Worm (Caenorhabditis elegans): ENCODE data around the gene C25F9.14.

Gene C25F9.14

DNA sequence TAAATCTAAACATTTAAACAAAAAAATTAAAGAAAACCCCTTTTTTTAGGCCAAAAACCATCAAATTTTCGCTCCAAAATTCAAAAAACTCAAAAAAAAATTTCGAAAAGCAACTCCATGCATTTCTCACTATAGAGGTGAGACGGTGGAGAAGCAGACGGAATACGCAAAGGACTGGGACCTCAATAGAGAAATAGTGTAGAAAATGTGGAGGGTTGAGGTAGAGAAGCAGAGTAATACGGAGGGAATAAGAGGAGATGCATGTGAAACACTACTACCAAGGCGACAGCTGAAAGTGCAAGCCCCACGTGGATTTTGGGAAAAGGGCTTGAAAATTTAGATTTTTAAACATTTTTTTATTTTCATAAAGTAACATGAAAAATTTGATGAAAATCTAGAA lies 45.0 kb upstream of the C25F9.14 start (continued):
- no peak for TF ChIP-seq ceh-8 (GFP tag; optimal IDR thresholded peaks at IDR 0.05)
- peak in 2 of 3 experiments; percentile 9 to 15 for TF ChIP-seq ceh-82 (tag; optimal IDR thresholded peaks at IDR 0.05)
- TF ChIP-seq dsc-1 (tag; optimal IDR thresholded peaks at IDR 0.05): no peak
- TF ChIP-seq Y116A8C.19 (tag; optimal IDR thresholded peaks at IDR 0.05; ENCODE audit: borderline replicate concordance): no peak
- no peak for TF ChIP-seq blmp-1 (tag; optimal IDR thresholded peaks at IDR 0.05)
- no peak for TF ChIP-seq unc-130 (tag; optimal IDR thresholded peaks at IDR 0.05)
- TF ChIP-seq dpl-1 (GFP tag; optimal IDR thresholded peaks at IDR 0.05): peak in 1 of 3 experiments; percentile 23
- peak; percentile 39 to 47 for TF ChIP-seq efl-1 (optimal IDR thresholded peaks at IDR 0.05)
- TF ChIP-seq efl-1 (GFP tag; optimal IDR thresholded peaks at IDR 0.05 in 1 of 2): peak; percentile 8 to 58
- no peak for TF ChIP-seq aly-2 (tag; optimal IDR thresholded peaks at IDR 0.05)
- no peak for TF ChIP-seq tbx-2 (tag; optimal IDR thresholded peaks at IDR 0.05)

DNA sequence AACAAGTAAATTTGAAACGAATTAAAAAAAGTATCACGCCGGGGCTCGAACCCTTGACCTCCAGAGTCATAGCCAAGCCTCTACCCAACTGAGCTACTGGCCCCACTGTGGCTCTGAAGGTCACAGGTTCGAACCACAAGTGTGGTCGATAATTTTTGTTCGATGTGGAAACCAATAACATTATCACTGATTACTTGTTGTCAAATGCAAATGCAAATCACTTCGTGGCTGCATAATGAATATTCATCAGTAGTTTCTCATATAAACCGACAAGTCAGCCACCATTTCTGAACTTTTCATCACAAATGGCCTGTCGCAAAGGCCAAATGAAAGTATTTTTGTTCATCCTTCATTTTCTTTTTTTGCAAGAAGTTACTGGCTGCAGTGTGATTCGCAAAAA lies 41.5 kb upstream of the C25F9.14 start, which contains the start of gene C25F9.8:
TSS of gene C25F9.8 (plus strand) at position 301 of the 400 bp plus-strand sequence.
- TF ChIP-seq grh-1 (GFP tag; IDR thresholded peaks at IDR 0.05) (no peak), efl-1 (optimal IDR thresholded peaks at IDR 0.05) (no peak), efl-1 (GFP tag; optimal IDR thresholded peaks at IDR 0.05 in 1 of 2) (peak in 1 of 2 experiments; percentile 62), unc-86 (tag; optimal IDR thresholded peaks at IDR 0.05) (no peak), ama-1 (optimal IDR thresholded peaks at IDR 0.05) (no peak)

ce11 chrV:19396576-19397313 lies 39.5 kb upstream of the C25F9.14 start:
- no peak for TF ChIP-seq xbp-1 (tag; optimal IDR thresholded peaks at IDR 0.05)
- TF ChIP-seq blmp-1 (tag; optimal IDR thresholded peaks at IDR 0.05): no peak
- peak; percentile 42 for TF ChIP-seq nhr-85 (tag)
- TF ChIP-seq efl-1 (optimal IDR thresholded peaks at IDR 0.05): no peak
- TF ChIP-seq efl-1 (GFP tag; optimal IDR thresholded peaks at IDR 0.05 in 1 of 2): peak in 1 of 2 experiments; percentile 52

DNA sequence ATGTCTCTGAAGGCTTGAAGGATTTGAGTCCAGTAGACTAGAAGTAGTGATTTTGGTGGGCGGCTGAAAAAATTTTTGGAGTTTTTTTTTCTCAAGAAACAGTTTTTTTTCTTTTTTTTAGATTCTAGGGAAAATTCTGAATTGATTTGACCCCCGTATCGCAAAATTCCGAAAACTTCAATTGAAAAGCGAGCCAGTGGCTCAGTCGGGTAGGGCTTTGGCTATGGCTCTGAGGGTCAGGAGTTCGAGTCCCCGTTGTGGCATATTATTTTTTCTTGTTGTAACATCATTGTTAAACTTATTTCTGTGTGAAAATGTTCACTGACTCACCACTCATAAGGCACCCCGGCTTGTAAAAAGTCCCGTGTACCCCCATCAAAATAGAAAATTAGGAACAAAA lies 37.9 kb upstream of the C25F9.14 start:
- no peak for TF ChIP-seq efl-3 (GFP tag; optimal IDR thresholded peaks at IDR 0.05)
- no peak for TF ChIP-seq lin-15B (tag; optimal IDR thresholded peaks at IDR 0.05)
- TF ChIP-seq sox-4 (tag; optimal IDR thresholded peaks at IDR 0.05): no peak
- TF ChIP-seq sup-37 (GFP tag; optimal IDR thresholded peaks at IDR 0.05): no peak

- no peak for TF ChIP-seq nhr-20 (tag; optimal IDR thresholded peaks at IDR 0.05)
- TF ChIP-seq pqm-1 (tag; optimal IDR thresholded peaks at IDR 0.05): no peak
- TF ChIP-seq dsc-1 (tag; optimal IDR thresholded peaks at IDR 0.05): no peak
- no peak for TF ChIP-seq unc-98 (GFP tag; IDR thresholded peaks at IDR 0.05)
- no peak for TF ChIP-seq ama-1 (optimal IDR thresholded peaks at IDR 0.05)
- no peak for TF ChIP-seq alr-1 (tag; optimal IDR thresholded peaks at IDR 0.05; ENCODE audit: borderline replicate concordance)
- TF ChIP-seq lin-15B (tag; optimal IDR thresholded peaks at IDR 0.05): no peak
- TF ChIP-seq skn-1 (tag; optimal IDR thresholded peaks at IDR 0.05): no peak
Observed at ce11 chrV:19398882-19399281, 37.4 kb upstream of the C25F9.14 start, which contains the start of gene C25F9.13. C25F9.13 (minus strand) TSS chrV:19398982.

ce11 chrV:19400619-19401018 lies 35.7 kb upstream of the C25F9.14 start, which contains the start of gene srw-86:
srw-86 (minus strand) TSS chrV:19400719.
- no peak for TF ChIP-seq unc-130 (tag; optimal IDR thresholded peaks at IDR 0.05)
- TF ChIP-seq nhr-237 (tag; optimal IDR thresholded peaks at IDR 0.05): no peak
- no peak for TF ChIP-seq hlh-17 (GFP tag; optimal IDR thresholded peaks at IDR 0.05; ENCODE audit: borderline replicate concordance)
- no peak for TF ChIP-seq fkh-10 (GFP tag; optimal IDR thresholded peaks at IDR 0.05)
- TF ChIP-seq egl-13 (tag; optimal IDR thresholded peaks at IDR 0.05): no peak
- no peak for TF ChIP-seq efl-1 (optimal IDR thresholded peaks at IDR 0.05)
- TF ChIP-seq efl-1 (GFP tag; optimal IDR thresholded peaks at IDR 0.05 in 1 of 2): no peak
- TF ChIP-seq aly-2 (tag; optimal IDR thresholded peaks at IDR 0.05): no peak
- TF ChIP-seq swsn-7 (tag; optimal IDR thresholded peaks at IDR 0.05): no peak
- no peak for TF ChIP-seq ceh-88 (GFP tag; IDR thresholded peaks at IDR 0.05)
- no peak for TF ChIP-seq sptf-1 (tag; optimal IDR thresholded peaks at IDR 0.05)
- TF ChIP-seq alr-1 (tag; optimal IDR thresholded peaks at IDR 0.05; ENCODE audit: borderline replicate concordance): no peak
- no peak for TF ChIP-seq nhr-85 (tag)
- TF ChIP-seq mep-1 (tag; optimal IDR thresholded peaks at IDR 0.05): no peak
- no peak for TF ChIP-seq unc-98 (GFP tag; IDR thresholded peaks at IDR 0.05)
